Worm (Caenorhabditis elegans) whole organism, mixed stage, embryonic: ENCODE data around the gene F54D8.10.

Experiments used
- drap-1 ChIP-seq: fragments of 200-800 bp; sonication (Bioruptor generic); optimal IDR thresholded peaks from 3 replicates; lab custom pipeline; 2018; ENCODE audit warnings: mild to moderate bottlenecking, missing genetic modification characterization, missing compliant biosample characterization
- mab-5 ChIP-seq: fragments of 150-350 bp; optimal IDR thresholded peaks from 2 replicates; lab custom pipeline; 2014; ENCODE audit warnings: missing biosample characterization, missing genetic modification characterization

DNA sequence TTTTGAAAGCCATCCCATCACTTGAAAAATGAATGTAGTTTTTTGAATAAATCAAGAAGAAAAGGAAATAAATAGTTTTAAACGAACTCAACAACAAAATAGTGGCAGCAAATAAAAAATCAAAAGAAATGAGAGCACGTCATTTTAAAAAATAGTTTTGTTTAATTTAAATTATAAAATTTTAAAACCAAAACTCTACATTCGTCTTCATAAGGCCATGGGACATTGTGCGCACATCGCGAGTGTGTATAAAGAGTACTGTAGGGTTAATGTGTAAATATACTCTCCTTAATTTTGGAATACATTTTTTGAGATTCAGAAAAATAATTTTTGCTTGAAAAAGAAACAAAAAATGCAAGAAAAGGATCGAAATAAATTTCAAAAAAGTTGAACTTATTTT, 42.7 kb upstream of the F54D8.10 start, which contains the start of gene C45G9.15:
- no peak for TF ChIP-seq drap-1 (GFP tag; lab: Kevin White, UChicago)
- no peak for TF ChIP-seq mab-5 (tag; lab: Kevin White, UChicago)
